Worm (Caenorhabditis elegans) whole organism, L2 larva: ENCODE results near the gene zfp-2.

Experiments
- R02D3.7 ChIP-seq: fragments of 150-350 bp; optimal IDR thresholded peaks from 2 replicates; lab custom pipeline; 2014; ENCODE audit warnings: missing biosample characterization, missing genetic modification characterization
- ceh-82 ChIP-seq: fragments of 150-350 bp; optimal IDR thresholded peaks from 2 replicates; lab custom pipeline; 2014; ENCODE audit warnings: missing biosample characterization, missing genetic modification characterization
- elt-3 ChIP-seq: sonication (generic microtip); optimal IDR thresholded peaks from 2 replicates; lab custom pipeline; 2017; ENCODE audit warnings: missing biosample characterization, missing genetic modification characterization
- gmeb-1 ChIP-seq: fragments of 150-350 bp; optimal IDR thresholded peaks from 2 replicates; lab custom pipeline; 2014; ENCODE audit warnings: missing biosample characterization, missing genetic modification characterization
- mdl-1 ChIP-seq, 2 experiments: fragments of 150-350 bp in 1 of 2; sonication (generic microtip) in 1 of 2; optimal IDR thresholded peaks; 2 replicates each; lab custom pipeline; 2017; ENCODE audit warnings: missing biosample characterization in 2 of 2, missing genetic modification characterization in 2 of 2

DNA sequence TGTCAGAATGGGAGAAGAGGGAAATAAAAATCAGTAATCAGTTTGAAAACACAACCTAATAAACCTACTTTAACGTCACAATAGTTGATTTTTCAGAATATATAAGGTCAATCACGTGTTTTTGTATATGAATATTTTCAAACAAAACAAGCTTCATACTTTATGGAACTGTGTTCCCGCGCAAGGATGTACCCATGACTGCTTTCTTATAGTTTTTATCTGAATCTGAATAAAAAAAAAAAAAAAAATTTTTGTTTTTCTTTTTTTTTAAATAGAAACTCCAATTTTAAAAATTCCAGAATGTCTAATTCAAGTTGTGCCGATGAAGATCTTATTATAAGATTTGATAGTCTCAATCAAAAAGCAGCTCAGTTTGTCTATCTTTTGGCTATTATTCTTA, 29.0 kb upstream of the zfp-2 start, which contains the start of gene sra-2:
- TF ChIP-seq gmeb-1 (tag; lab: Kevin White, UChicago): no peak
- no peak for TF ChIP-seq R02D3.7
- TF ChIP-seq elt-3: no peak
- no peak for TF ChIP-seq mdl-1 (tag; optimal IDR thresholded peaks at IDR 0.05; lab: Kevin White, UChicago)
- no peak for TF ChIP-seq ceh-82 (tag; lab: Kevin White, UChicago)
